Worm (Caenorhabditis elegans) whole organism, mixed stage, embryonic: ENCODE measurements around the gene C17B7.14.

ENCODE experiments used
- M03D4.4 ChIP-seq: sonication (generic microtip); optimal IDR thresholded peaks from 2 replicates; lab custom pipeline; 2017; ENCODE audit warnings: mild to moderate bottlenecking, missing genetic modification characterization, missing compliant biosample characterization
- bed-3 ChIP-seq: fragments of 200-800 bp; sonication (Bioruptor generic); optimal IDR thresholded peaks from 3 replicates; lab custom pipeline; 2018; ENCODE audit warnings: mild to moderate bottlenecking, missing genetic modification characterization, moderate library complexity, missing compliant biosample characterization
- ceh-39 ChIP-seq: fragments of 150-350 bp; optimal IDR thresholded peaks from 2 replicates; lab custom pipeline; 2014; ENCODE audit warnings: missing biosample characterization, missing genetic modification characterization
- ceh-43 ChIP-seq: fragments of 200-800 bp; sonication (Bioruptor generic); optimal IDR thresholded peaks from 2 replicates; lab custom pipeline; 2018; ENCODE audit warnings: mild to moderate bottlenecking, missing genetic modification characterization, moderate library complexity, missing compliant biosample characterization
- ceh-83 ChIP-seq: fragments of 200-800 bp; sonication (Bioruptor generic); optimal IDR thresholded peaks from 2 replicates; lab custom pipeline; 2018; ENCODE audit warnings: mild to moderate bottlenecking, missing genetic modification characterization, missing compliant biosample characterization
- cnd-1 ChIP-seq: fragments of 200-800 bp; sonication (Bioruptor generic); optimal IDR thresholded peaks from 2 replicates; lab custom pipeline; 2018; ENCODE audit warnings: mild to moderate bottlenecking, missing genetic modification characterization, missing compliant biosample characterization
- drap-1 ChIP-seq: fragments of 200-800 bp; sonication (Bioruptor generic); optimal IDR thresholded peaks from 3 replicates; lab custom pipeline; 2018; ENCODE audit warnings: mild to moderate bottlenecking, missing genetic modification characterization, missing compliant biosample characterization
- elt-1 ChIP-seq: sonication (generic microtip); optimal IDR thresholded peaks from 2 replicates; lab custom pipeline; 2017; ENCODE audit warnings: missing genetic modification characterization, mild to moderate bottlenecking, missing compliant biosample characterization, antibody characterized with exemption, moderate library complexity, borderline replicate concordance; ENCODE audit not compliant: insufficient read depth
- flh-1 ChIP-seq: fragments of 200-800 bp; sonication (Bioruptor generic); optimal IDR thresholded peaks from 2 replicates; lab custom pipeline; 2018; ENCODE audit warnings: mild to moderate bottlenecking, missing genetic modification characterization, moderate library complexity, missing compliant biosample characterization
- hlh-1 ChIP-seq: fragments of 150-350 bp; optimal IDR thresholded peaks from 2 replicates; lab custom pipeline; 2014; ENCODE audit warnings: missing biosample characterization, missing genetic modification reagents, missing genetic modification characterization
- lin-13 ChIP-seq: fragments of 150-350 bp; optimal IDR thresholded peaks from 2 replicates; lab custom pipeline; 2014; ENCODE audit warnings: missing biosample characterization, missing genetic modification characterization
- lin-32 ChIP-seq: fragments of 200-800 bp; sonication (Bioruptor generic); optimal IDR thresholded peaks from 2 replicates; lab custom pipeline; 2018; ENCODE audit warnings: mild to moderate bottlenecking, missing genetic modification characterization, missing compliant biosample characterization
- lsy-2 ChIP-seq: fragments of 150-350 bp; optimal IDR thresholded peaks from 2 replicates; lab custom pipeline; 2014; ENCODE audit warnings: missing biosample characterization, missing genetic modification characterization
- mab-5 ChIP-seq: fragments of 150-350 bp; optimal IDR thresholded peaks from 2 replicates; lab custom pipeline; 2014; ENCODE audit warnings: missing biosample characterization, missing genetic modification characterization
- mep-1 ChIP-seq: fragments of 150-350 bp; optimal IDR thresholded peaks from 2 replicates; lab custom pipeline; 2017; ENCODE audit warnings: missing biosample characterization, missing genetic modification reagents, missing genetic modification characterization, inconsistent platforms
- mls-2 ChIP-seq: sonication (generic microtip); optimal IDR thresholded peaks from 2 replicates; lab custom pipeline; 2016; ENCODE audit warnings: mild to moderate bottlenecking, missing genetic modification characterization, moderate library complexity, missing compliant biosample characterization
- nhr-12 ChIP-seq: fragments of 150-350 bp; optimal IDR thresholded peaks from 2 replicates; lab custom pipeline; 2014; ENCODE audit warnings: missing biosample characterization, missing genetic modification characterization
- nhr-2 ChIP-seq: fragments of 150-350 bp; optimal IDR thresholded peaks from 2 replicates; lab custom pipeline; 2014; ENCODE audit warnings: missing biosample characterization, missing genetic modification characterization
- nhr-237 ChIP-seq: fragments of 150-350 bp; optimal IDR thresholded peaks from 2 replicates; lab custom pipeline; 2014; ENCODE audit warnings: missing biosample characterization, missing genetic modification characterization
- nhr-28 ChIP-seq: fragments of 150-350 bp; optimal IDR thresholded peaks from 2 replicates; lab custom pipeline; 2014; ENCODE audit warnings: missing biosample characterization, missing genetic modification characterization
- nhr-76 ChIP-seq: sonication (generic microtip); optimal IDR thresholded peaks from 2 replicates; lab custom pipeline; 2017; ENCODE audit warnings: missing biosample characterization, missing genetic modification characterization
- pha-4 ChIP-seq: fragments of 150-350 bp; optimal IDR thresholded peaks from 2 replicates; lab custom pipeline; 2018; ENCODE audit warnings: missing biosample characterization, missing genetic modification reagents, missing genetic modification characterization
- sem-2 ChIP-seq: fragments of 200-800 bp; sonication (Bioruptor generic); optimal IDR thresholded peaks from 2 replicates; lab custom pipeline; 2018; ENCODE audit warnings: mild to moderate bottlenecking, missing genetic modification characterization, missing compliant biosample characterization
- tbx-8 ChIP-seq: fragments of 200-800 bp; sonication (Bioruptor generic); optimal IDR thresholded peaks from 2 replicates; lab custom pipeline; 2018; ENCODE audit warnings: mild to moderate bottlenecking, missing genetic modification characterization, moderate library complexity, missing compliant biosample characterization
- unc-120 ChIP-seq: sonication (generic microtip); optimal IDR thresholded peaks from 2 replicates; lab custom pipeline; 2017; ENCODE audit warnings: missing genetic modification characterization, missing compliant biosample characterization; ENCODE audit not compliant: poor library complexity, severe bottlenecking
- unc-39 ChIP-seq: fragments of 150-350 bp; optimal IDR thresholded peaks from 2 replicates; lab custom pipeline; 2014; ENCODE audit warnings: missing biosample characterization, missing genetic modification characterization
- unc-62 ChIP-seq: fragments of 150-350 bp; optimal IDR thresholded peaks from 2 replicates; lab custom pipeline; 2014; ENCODE audit warnings: missing biosample characterization, missing genetic modification reagents, missing genetic modification characterization
- zip-8 ChIP-seq: fragments of 150-350 bp; optimal IDR thresholded peaks from 2 replicates; lab custom pipeline; 2014; ENCODE audit warnings: missing biosample characterization, missing genetic modification characterization
- ztf-11 ChIP-seq: fragments of 150-350 bp; optimal IDR thresholded peaks from 2 replicates; lab custom pipeline; 2014; ENCODE audit warnings: missing biosample characterization, missing genetic modification characterization

Gene C17B7.14

DNA sequence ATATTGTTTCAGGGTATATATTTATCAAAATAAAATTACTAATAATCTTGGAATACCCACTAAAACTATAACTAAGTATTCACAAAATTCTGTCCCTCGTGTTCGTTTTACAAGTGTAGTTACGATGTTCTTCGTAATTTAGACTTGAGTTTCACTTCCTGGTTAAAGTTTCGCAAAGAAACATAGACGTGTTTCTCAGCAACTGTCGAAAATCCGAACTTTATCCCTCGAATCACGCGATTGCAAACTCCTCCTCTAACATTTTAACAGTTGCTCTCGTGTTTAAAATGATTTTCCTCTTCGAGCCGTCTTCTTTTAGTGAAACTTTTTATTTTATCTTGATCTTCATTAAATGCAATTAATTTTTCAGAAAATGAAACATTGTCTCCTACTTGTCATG, 40.3 kb downstream of the C17B7.14 start, which contains the start of gene T28A11.2:
TSS of gene T28A11.2 (plus strand) at position 371 of the 400 bp plus-strand sequence.
- TF ChIP-seq tbx-8: no peak
- no peak for TF ChIP-seq nhr-76
- no peak for TF ChIP-seq mls-2
- TF ChIP-seq lin-32 (GFP tag; lab: Kevin White, UChicago): no peak
- no peak for TF ChIP-seq nhr-2 (tag; lab: Kevin White, UChicago)
- no peak for TF ChIP-seq nhr-237 (tag; lab: Kevin White, UChicago)
- TF ChIP-seq ceh-39 (tag; lab: Kevin White, UChicago): no peak
- TF ChIP-seq mab-5 (tag; lab: Kevin White, UChicago): no peak
- TF ChIP-seq M03D4.4: no peak
- TF ChIP-seq ztf-11 (tag; lab: Kevin White, UChicago): no peak
- TF ChIP-seq nhr-28 (tag; lab: Kevin White, UChicago): no peak
- no peak for TF ChIP-seq sem-2 (GFP tag; lab: Kevin White, UChicago)
- no peak for TF ChIP-seq pha-4
- TF ChIP-seq nhr-12 (tag; lab: Kevin White, UChicago): no peak
- no peak for TF ChIP-seq drap-1
- TF ChIP-seq zip-8 (tag; lab: Kevin White, UChicago): no peak
- no peak for TF ChIP-seq unc-62 (GFP tag; lab: Kevin White, UChicago)

DNA sequence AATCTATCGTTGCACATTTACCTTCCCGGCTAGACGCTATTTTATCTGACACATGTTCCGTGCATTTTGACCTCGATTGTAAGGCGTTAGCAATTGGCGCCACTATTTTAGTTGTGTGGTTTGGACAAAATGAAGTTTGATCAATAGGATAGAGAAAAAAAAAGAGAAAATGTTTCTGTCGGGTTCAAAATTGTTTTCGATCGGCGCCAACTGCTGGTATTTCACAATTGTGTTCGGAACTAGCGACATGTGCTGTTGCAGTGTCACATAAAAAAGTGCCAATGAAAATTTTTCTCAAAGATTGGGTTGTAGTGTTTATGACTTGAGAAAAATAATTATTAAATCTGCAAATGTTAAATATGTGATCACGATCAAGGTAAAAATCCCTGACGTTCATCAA, 41.2 kb downstream of the C17B7.14 start:
- TF ChIP-seq nhr-76: no peak
- TF ChIP-seq mab-5 (tag; lab: Kevin White, UChicago): no peak
- TF ChIP-seq lsy-2 (tag; lab: Kevin White, UChicago): no peak
- no peak for TF ChIP-seq lin-13 (tag; lab: Kevin White, UChicago)
- no peak for TF ChIP-seq lin-32 (GFP tag; lab: Kevin White, UChicago)
- TF ChIP-seq zip-8 (tag; lab: Kevin White, UChicago): no peak
- no peak for TF ChIP-seq cnd-1 (tag; lab: Kevin White, UChicago)
- no peak for TF ChIP-seq nhr-28 (tag; lab: Kevin White, UChicago)
- TF ChIP-seq nhr-2 (tag; lab: Kevin White, UChicago): no peak
- TF ChIP-seq mls-2: no peak
- no peak for TF ChIP-seq drap-1
- TF ChIP-seq pha-4: no peak
- no peak for TF ChIP-seq M03D4.4
- no peak for TF ChIP-seq ztf-11 (tag; lab: Kevin White, UChicago)
- TF ChIP-seq ceh-43 (GFP tag; lab: Kevin White, UChicago): no peak
- TF ChIP-seq bed-3 (GFP tag; lab: Kevin White, UChicago): no peak
- no peak for TF ChIP-seq flh-1 (GFP tag; lab: Kevin White, UChicago)
- no peak for TF ChIP-seq ceh-83 (GFP tag; lab: Kevin White, UChicago)
- TF ChIP-seq hlh-1 (tag; lab: Kevin White, UChicago): no peak
- TF ChIP-seq elt-1 (tag; lab: Kevin White, UChicago): no peak

DNA sequence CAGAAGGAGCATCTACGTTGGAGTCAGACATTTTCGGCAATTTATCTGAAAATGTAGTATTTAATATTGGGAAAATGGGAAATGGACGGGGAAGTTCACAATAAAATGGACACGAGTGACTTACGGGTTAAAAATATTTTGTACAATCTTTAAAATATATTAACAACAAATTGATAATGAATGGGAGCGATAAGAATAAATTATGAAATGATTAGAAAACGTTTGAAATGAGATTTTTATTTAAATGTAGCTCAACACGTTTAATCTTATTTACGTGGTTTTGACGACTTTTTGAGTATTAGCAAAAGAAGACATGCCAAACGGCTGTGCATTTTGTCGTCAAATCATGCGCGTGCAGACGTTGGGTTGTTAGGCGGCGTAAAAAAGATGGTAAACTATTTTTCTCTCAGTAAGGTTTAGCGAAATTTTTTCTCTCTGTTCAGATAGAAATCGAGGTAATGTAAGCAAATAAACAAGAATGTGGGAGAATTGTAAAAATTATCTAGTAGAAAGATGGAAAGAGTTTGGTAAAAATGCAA, 42.2 kb downstream of the C17B7.14 start, which contains the start of gene fbxa-64:
TSS of gene fbxa-64 (minus strand) at position 51 of the 539 bp plus-strand sequence.
- TF ChIP-seq M03D4.4 (no peak), mab-5 (tag; lab: Kevin White, UChicago) (no peak), zip-8 (tag; lab: Kevin White, UChicago) (no peak), unc-120 (tag; lab: Kevin White, UChicago) (no peak), flh-1 (GFP tag; lab: Kevin White, UChicago) (no peak), hlh-1 (tag; lab: Kevin White, UChicago) (no peak), lin-13 (tag; lab: Kevin White, UChicago) (no peak), ceh-43 (GFP tag; lab: Kevin White, UChicago) (no peak), cnd-1 (tag; lab: Kevin White, UChicago) (no peak), pha-4 (no peak), nhr-237 (tag; lab: Kevin White, UChicago) (no peak), ceh-83 (GFP tag; lab: Kevin White, UChicago) (no peak), nhr-12 (tag; lab: Kevin White, UChicago) (no peak), unc-62 (GFP tag; lab: Kevin White, UChicago) (no peak)
- TF ChIP-seq, all 35 proteins: peak for 0

DNA sequence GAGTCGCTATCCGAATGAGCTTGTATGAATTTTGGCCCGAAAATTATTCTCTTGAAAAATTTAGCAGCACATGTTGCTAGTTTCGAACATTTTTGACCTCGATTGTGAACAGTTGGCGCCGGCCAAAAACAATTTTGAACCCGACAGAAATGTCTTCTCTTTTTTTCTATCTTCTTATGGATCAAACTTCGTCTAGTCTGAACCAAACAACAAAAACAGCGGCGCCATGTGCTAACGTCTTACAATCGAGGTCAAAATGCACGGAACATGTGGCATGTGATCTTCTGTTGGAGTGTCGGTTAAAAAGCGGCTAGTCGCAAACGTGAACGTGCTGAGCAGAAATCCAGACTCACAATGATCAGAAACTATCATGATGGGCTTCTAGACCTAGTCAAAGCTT, 44.1 kb downstream of the C17B7.14 start:
- TF ChIP-seq ceh-83 (GFP tag; lab: Kevin White, UChicago) (no peak), tbx-8 (no peak), unc-39 (tag; lab: Kevin White, UChicago) (no peak), cnd-1 (tag; lab: Kevin White, UChicago) (no peak), mep-1 (tag; lab: Kevin White, UChicago) (no peak), nhr-2 (tag; lab: Kevin White, UChicago) (no peak), ceh-39 (tag; lab: Kevin White, UChicago) (no peak), mab-5 (tag; lab: Kevin White, UChicago) (no peak), nhr-12 (tag; lab: Kevin White, UChicago) (no peak)
- TF ChIP-seq, all 35 proteins: peak for 0
